Fruit fly (Drosophila melanogaster) S2 (cell line): ENCODE data around the gene CG42340.

Source experiments
- CG8478 ChIP-seq: fragments of >200 bp; optimal IDR thresholded peaks from 2 replicates; lab custom pipeline; 2018
- CTCF ChIP-seq, 2 experiments: fragments of >200 bp; optimal IDR thresholded peaks; 2 replicates each; lab custom pipeline; 2018

DNA sequence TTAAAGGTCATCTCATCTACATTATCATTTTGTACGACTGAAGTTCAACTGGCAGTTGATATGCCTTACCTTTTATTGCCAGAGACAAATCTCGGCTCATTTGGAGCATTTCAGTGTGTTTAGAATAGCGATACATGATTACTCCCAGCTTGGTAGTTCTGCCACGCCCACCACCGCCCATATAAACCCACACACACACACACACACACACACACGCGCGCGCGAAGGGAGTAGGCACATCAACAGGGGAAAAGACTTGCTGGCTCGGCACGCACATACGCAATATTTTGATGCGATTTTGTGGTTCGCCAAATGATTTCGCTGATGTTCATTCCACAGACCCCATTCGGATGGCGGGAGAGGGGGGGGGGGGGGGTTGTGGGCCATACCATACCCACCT is 10.9 kb downstream of the CG42340 start:
- TF ChIP-seq CTCF (optimal IDR thresholded peaks at IDR 0.05; lab: Kevin White, UChicago) (no peak), CG8478 (lab: Kevin White, UChicago) (no peak)
